Worm (Caenorhabditis elegans): ENCODE results near the gene F36H9.1.
A peak's percentile ranks its signal among the peaks of the same experiment; 100 is the strongest.

F36H9.1 gene

ce11 chrV:1789495-1789894 is 4.8 kb upstream of the F36H9.1 start:
- TF ChIP-seq blmp-1 (tag; optimal IDR thresholded peaks at IDR 0.05; ENCODE audit: insufficient read depth) (peak; percentile 59), sma-3 (GFP tag; optimal IDR thresholded peaks at IDR 0.05) (peak; percentile 26), mbf-1 (tag; optimal IDR thresholded peaks at IDR 0.05) (no peak), nhr-25 (tag; optimal IDR thresholded peaks at IDR 0.05) (peak; percentile 76), gmeb-1 (tag; optimal IDR thresholded peaks at IDR 0.05) (no peak), peb-1 (tag; optimal IDR thresholded peaks at IDR 0.05) (no peak), sem-4 (tag; optimal IDR thresholded peaks at IDR 0.05) (peak; percentile 3), nhr-21 (tag; optimal IDR thresholded peaks at IDR 0.05) (peak; percentile 78)

DNA sequence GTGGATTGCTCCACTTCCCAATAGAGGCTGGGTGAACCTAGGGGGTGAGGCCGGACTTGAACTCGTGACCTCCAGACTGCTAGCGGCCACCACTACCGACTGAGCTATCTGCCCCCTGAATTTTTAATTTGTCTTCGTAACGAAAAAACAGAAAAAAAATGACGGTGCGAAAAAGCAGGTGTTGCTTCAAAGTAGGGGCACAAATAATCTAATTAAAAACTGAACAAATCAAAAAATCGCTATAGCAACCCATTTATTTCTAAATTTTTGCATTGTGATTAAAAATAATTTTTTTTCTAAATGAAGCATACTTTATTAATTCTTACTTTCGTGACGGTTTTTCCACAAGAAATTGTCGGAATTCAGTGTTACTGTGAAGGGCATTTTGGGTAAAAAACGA is 3.6 kb downstream of the F36H9.1 start, which contains the start of gene F36H9.10:
TSS of gene F36H9.10 (plus strand) at position 301 of the 400 bp plus-strand sequence.
- no peak for TF ChIP-seq aly-2 (tag; optimal IDR thresholded peaks at IDR 0.05)
- no peak for TF ChIP-seq C34F6.9 (tag; optimal IDR thresholded peaks at IDR 0.05)
- no peak for TF ChIP-seq sma-3 (GFP tag; optimal IDR thresholded peaks at IDR 0.05)
- TF ChIP-seq snpc-4 (tag; optimal IDR thresholded peaks at IDR 0.05), result no peak
- TF ChIP-seq ceh-16 (tag; optimal IDR thresholded peaks at IDR 0.05), result no peak
- TF ChIP-seq skn-1 (tag; optimal IDR thresholded peaks at IDR 0.05), result no peak
- TF ChIP-seq unc-62 (GFP tag; optimal IDR thresholded peaks at IDR 0.05), result no peak
- TF ChIP-seq fos-1 (tag; optimal IDR thresholded peaks at IDR 0.05), result no peak
- no peak for TF ChIP-seq lin-11 (tag; optimal IDR thresholded peaks at IDR 0.05)
- TF ChIP-seq sem-4 (tag; optimal IDR thresholded peaks at IDR 0.05), result no peak
- no peak for TF ChIP-seq dmd-4 (tag; optimal IDR thresholded peaks at IDR 0.05)
- no peak for TF ChIP-seq zag-1 (tag; optimal IDR thresholded peaks at IDR 0.05)
- no peak for TF ChIP-seq nhr-129 (tag; optimal IDR thresholded peaks at IDR 0.05)

ce11 chrV:1803043-1803442 is 8.7 kb downstream of the F36H9.1 start, which contains the start of gene srt-41:
srt-41 (minus strand) TSS chrV:1803143.
- TF ChIP-seq lsy-2 (tag; optimal IDR thresholded peaks at IDR 0.05) (no peak), ZK546.5 (tag; optimal IDR thresholded peaks at IDR 0.05) (no peak), aly-2 (tag; optimal IDR thresholded peaks at IDR 0.05) (no peak), nhr-6 (tag; optimal IDR thresholded peaks at IDR 0.05) (no peak), ceh-16 (tag; optimal IDR thresholded peaks at IDR 0.05) (no peak), mab-5 (tag; optimal IDR thresholded peaks at IDR 0.05) (no peak), skn-1 (tag; optimal IDR thresholded peaks at IDR 0.05) (no peak), elt-3 (tag; optimal IDR thresholded peaks at IDR 0.05) (no peak), sma-9 (GFP tag; optimal IDR thresholded peaks at IDR 0.05) (no peak), sma-9 (tag; optimal IDR thresholded peaks at IDR 0.05) (no peak), nhr-25 (tag; optimal IDR thresholded peaks at IDR 0.05) (no peak), ama-1 (optimal IDR thresholded peaks at IDR 0.05) (no peak), ceh-82 (tag; optimal IDR thresholded peaks at IDR 0.05) (no peak)

ce11 chrV:1804034-1804542 is 9.8 kb downstream of the F36H9.1 start:
- TF ChIP-seq C34F6.9 (tag; optimal IDR thresholded peaks at IDR 0.05) (peak; percentile 61), ama-1 (optimal IDR thresholded peaks at IDR 0.05) (peak; percentile 83), ztf-4 (tag; optimal IDR thresholded peaks at IDR 0.05) (peak; percentile 1), unc-55 (GFP tag; optimal IDR thresholded peaks at IDR 0.05) (no peak)

DNA sequence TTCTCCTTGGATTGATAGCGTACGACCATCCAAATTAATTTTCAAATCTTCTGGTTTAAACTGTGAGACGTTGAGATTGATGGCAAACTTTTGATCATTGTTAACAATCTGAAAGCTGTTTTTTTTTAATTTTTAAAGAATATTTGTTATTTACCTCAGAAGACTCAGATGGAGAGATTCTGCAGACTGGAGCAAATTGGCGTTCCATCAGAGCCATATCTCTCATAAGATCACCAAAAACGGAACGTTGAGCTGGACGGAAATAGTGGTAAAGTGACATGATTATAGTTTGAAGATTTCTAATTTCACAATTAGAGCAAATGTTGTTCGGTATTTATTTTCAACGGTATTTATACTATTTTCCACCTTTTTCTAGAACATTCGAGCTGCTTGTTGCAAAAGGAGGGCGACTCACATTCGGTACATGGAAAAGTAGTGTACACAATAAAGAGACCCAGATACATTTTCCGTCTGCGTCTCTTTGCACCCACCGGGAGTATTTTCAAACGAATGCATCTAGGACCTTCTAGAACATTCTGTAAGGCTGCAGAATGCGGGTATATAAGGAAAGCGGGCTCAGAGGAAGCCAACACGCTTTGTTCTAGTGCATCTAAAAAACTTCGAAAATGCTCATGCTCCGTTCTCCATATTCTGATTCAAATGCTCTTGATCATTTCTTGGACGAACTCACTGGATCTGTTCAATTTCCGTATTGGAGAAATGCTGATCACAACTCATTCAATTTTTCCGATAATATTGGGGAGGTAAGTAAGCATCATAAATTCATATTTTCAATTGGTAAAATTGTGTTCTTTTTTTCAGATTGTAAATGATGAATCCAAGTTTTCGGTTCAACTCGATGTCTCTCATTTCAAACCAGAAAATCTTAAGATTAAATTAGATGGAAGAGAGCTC is 10.6 kb downstream of the F36H9.1 start, which contains the start of the genes hsp-16.2 and hsp-16.41:
TSS of gene hsp-16.2 (minus strand) at position 313 of the 915 bp plus-strand sequence.
TSS of gene hsp-16.41 (plus strand) at position 534 of the 915 bp plus-strand sequence.
- TF ChIP-seq lin-13 (GFP tag; optimal IDR thresholded peaks at IDR 0.05), result peak; percentile 21
- no peak for TF ChIP-seq gmeb-1 (tag; optimal IDR thresholded peaks at IDR 0.05)
- peak in 1 of 2 experiments; percentile 72 for TF ChIP-seq lsy-2 (tag; optimal IDR thresholded peaks at IDR 0.05)
- peak; percentile 63 for TF ChIP-seq unc-55 (GFP tag; optimal IDR thresholded peaks at IDR 0.05)
- TF ChIP-seq C34F6.9 (tag; optimal IDR thresholded peaks at IDR 0.05), result peak; percentile 61
- TF ChIP-seq crh-2 (tag; optimal IDR thresholded peaks at IDR 0.05), result peak; percentile 65
- TF ChIP-seq nhr-129 (tag; optimal IDR thresholded peaks at IDR 0.05), result peak; percentile 40
- no peak for TF ChIP-seq nhr-25 (tag; optimal IDR thresholded peaks at IDR 0.05)
- no peak for TF ChIP-seq unc-39 (tag; optimal IDR thresholded peaks at IDR 0.05)
- TF ChIP-seq F13H6.1 (tag; optimal IDR thresholded peaks at IDR 0.05), result peak; percentile 65
- no peak for TF ChIP-seq ZK546.5 (tag; optimal IDR thresholded peaks at IDR 0.05)
- peak; percentile 97 for TF ChIP-seq ama-1 (optimal IDR thresholded peaks at IDR 0.05)
- peak; percentile 52 for TF ChIP-seq sem-4 (tag; optimal IDR thresholded peaks at IDR 0.05)
- peak; percentile 74 for TF ChIP-seq sma-9 (GFP tag; optimal IDR thresholded peaks at IDR 0.05)
- TF ChIP-seq sma-9 (tag; optimal IDR thresholded peaks at IDR 0.05), result no peak
- TF ChIP-seq ztf-1 (GFP tag; conservative IDR thresholded peaks at IDR 0.05), result no peak
- peak; percentile 37 for TF ChIP-seq fos-1 (tag; optimal IDR thresholded peaks at IDR 0.05)
- no peak for TF ChIP-seq aly-2 (tag; optimal IDR thresholded peaks at IDR 0.05)
- peak; percentile 57 for TF ChIP-seq ztf-4 (tag; optimal IDR thresholded peaks at IDR 0.05)
- no peak for TF ChIP-seq egl-27 (tag; optimal IDR thresholded peaks at IDR 0.05)

Data from whole organism, L2 larva.